Worm (Caenorhabditis elegans) whole organism, dauer: ENCODE results near the gene F16G10.10.

ENCODE experiments used
- unc-62 ChIP-seq: sonication (generic microtip); optimal IDR thresholded peaks from 2 replicates; lab custom pipeline; 2017; ENCODE audit warnings: missing biosample characterization, missing genetic modification reagents, missing genetic modification characterization

Gene F16G10.10

DNA sequence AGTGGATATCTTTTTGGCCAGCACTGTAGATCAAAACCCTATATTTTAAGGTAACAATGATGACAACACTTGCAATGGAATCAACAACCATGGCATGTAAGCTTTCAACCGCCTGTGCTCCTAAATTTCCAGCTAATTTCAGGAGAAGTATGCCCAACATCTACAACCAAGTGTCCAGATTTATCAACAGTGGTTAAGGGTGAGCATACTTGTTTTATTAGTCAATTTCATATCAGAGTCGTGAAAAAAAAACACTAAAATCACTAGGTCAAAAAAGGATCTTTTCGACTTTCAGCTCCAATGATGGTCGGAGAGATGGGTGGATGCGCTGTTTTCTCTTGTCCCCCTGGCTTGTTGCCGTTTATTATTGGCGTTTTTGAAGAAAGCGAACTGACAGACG lies 13.2 kb upstream of the F16G10.10 start, which contains the start of gene F16G10.1:
Gene F16G10.1, plus strand, starts transcription at position 301 of the 400 bp plus-strand sequence.
- no peak for TF ChIP-seq unc-62 (GFP tag; lab: Kevin White, UChicago)

ce11 chrII:2399810-2400209 lies 9.0 kb upstream of the F16G10.10 start:
- TF ChIP-seq unc-62 (GFP tag; lab: Kevin White, UChicago) = no peak

DNA sequence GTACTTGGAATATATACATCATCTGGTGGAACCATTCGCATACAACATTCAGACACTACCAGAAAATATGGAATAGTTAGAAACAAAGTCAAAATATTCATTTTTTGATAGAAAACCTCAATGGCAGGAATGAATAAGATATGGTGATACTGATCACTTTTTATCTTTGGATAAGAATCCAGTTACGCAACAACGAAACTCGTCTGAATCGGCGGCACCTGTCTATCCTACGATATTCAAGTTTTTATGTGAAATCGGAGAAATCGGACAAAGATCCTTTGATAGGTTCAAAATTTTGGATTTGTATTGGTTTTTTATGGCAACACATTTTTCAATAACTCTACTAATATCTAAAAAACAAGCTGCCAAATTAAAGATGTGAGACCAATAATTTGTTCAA lies 8.1 kb upstream of the F16G10.10 start, which contains the start of gene F16G10.14:
Gene F16G10.14, minus strand, starts transcription at position 101 of the 400 bp plus-strand sequence.
- no peak for TF ChIP-seq unc-62 (GFP tag; lab: Kevin White, UChicago)

- no peak for TF ChIP-seq unc-62 (GFP tag; lab: Kevin White, UChicago)
Observed at ce11 chrII:2395864-2396263, 5.1 kb upstream of the F16G10.10 start, which contains the start of gene F16G10.13. Gene F16G10.13 (minus strand): TSS chrII:2395964.

DNA sequence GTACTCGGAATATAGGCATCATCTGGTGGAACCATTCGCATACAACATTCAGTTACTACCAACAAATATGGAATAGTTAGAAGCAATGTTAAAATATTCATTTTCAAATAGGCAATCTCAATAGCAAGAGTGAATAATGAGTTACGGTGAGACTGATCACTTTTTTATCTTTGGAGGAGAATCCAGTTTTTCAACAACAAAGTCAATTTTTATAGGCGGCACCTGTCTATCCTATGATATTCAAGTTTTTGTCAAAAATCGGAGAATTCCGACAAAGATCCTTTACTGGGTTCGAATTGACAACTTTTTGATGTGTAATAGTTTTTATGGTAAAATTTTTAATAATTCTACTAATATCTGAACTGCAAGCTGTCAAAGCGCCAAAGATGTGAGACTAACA lies 3.0 kb upstream of the F16G10.10 start, which contains the start of gene F16G10.11:
Gene F16G10.11, minus strand, starts transcription at position 101 of the 400 bp plus-strand sequence.
- TF ChIP-seq unc-62 (GFP tag; lab: Kevin White, UChicago) = no peak

- TF ChIP-seq unc-62 (GFP tag; lab: Kevin White, UChicago) = no peak
Observed at ce11 chrII:2385495-2385894, 5.3 kb downstream of the F16G10.10 start, which contains the start of gene F16G10.9. Gene F16G10.9 (minus strand): TSS chrII:2385595.

- TF ChIP-seq unc-62 (GFP tag; lab: Kevin White, UChicago) = no peak
Observed at ce11 chrII:2383334-2383733, 7.5 kb downstream of the F16G10.10 start, which contains the start of gene F16G10.8. Gene F16G10.8 (minus strand): TSS chrII:2383434.

DNA sequence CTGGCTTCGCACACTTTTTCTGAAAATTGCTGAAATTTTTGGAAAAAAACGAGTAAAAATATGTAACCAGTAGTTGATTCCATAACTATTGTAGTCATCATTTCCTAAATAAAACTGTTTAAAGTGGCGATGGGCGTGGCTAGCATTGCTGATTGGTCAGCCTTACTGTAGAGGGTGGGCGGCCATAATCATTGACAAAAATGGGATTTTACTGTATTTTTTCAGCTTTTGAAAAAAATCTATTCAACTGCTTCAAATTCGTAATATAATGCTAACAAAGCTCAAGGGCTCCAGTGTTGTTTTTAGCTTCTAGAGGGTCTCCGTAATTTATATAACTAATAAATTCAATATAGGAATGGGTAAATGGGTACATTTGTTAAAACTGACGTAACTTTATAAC lies 10.6 kb downstream of the F16G10.10 start, which contains the start of gene F16G10.7:
Gene F16G10.7, minus strand, starts transcription at position 101 of the 400 bp plus-strand sequence.
- no peak for TF ChIP-seq unc-62 (GFP tag; lab: Kevin White, UChicago)

DNA sequence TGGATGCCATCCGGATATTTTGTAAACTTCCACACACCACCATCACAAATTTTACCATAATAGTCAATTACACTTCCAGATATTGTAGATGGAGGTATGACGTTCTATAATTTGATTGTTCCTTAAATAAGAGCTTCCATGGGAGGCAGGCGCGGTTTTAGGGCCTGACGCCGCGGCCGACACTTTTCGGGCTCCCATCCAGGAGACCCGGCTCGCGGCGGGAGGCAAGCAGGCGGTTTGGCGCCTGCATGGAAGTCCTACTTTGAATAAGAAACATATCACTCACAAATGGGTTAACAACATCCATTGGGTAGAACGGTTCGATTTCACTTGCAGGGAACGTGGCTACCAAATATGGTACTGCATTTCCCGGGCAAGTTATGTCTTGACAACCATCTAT lies 11.1 kb downstream of the F16G10.10 start:
- no peak for TF ChIP-seq unc-62 (GFP tag; lab: Kevin White, UChicago)

- TF ChIP-seq unc-62 (GFP tag; lab: Kevin White, UChicago) = no peak
Observed at ce11 chrII:2378465-2379009, 12.2 kb downstream of the F16G10.10 start.

DNA sequence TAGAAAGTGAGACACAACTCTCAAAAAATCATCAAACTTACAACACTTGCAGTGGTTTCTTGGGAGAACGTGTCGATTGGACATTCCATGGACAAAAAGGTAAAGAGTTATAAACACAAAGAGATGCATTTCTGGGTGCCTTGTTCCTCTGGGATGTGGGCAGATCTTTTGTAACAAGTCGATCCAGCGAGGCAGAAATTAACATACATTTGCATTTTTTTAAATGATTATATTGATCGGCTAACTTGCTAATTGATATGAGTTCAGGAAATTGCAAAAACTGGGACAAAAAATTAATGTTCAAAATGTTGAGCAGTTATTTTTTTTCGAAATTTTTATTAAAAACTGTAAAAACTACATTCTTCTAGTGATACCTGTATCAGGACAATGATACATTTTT lies 13.0 kb downstream of the F16G10.10 start, which contains the start of gene F16G10.6:
Gene F16G10.6, minus strand, starts transcription at position 101 of the 400 bp plus-strand sequence.
- no peak for TF ChIP-seq unc-62 (GFP tag; lab: Kevin White, UChicago)

- TF ChIP-seq unc-62 (GFP tag; lab: Kevin White, UChicago) = no peak
Observed at ce11 chrII:2374973-2375372, 15.8 kb downstream of the F16G10.10 start, which contains the start of gene F16G10.2. Gene F16G10.2 (plus strand): TSS chrII:2375273.

ce11 chrII:2372090-2372489 lies 18.7 kb downstream of the F16G10.10 start, which contains the start of gene F16G10.3:
Gene F16G10.3 (plus strand): TSS chrII:2372390.
- TF ChIP-seq unc-62 (GFP tag; lab: Kevin White, UChicago) = no peak

- TF ChIP-seq unc-62 (GFP tag; lab: Kevin White, UChicago) = no peak
Observed at ce11 chrII:2368956-2369355, 21.8 kb downstream of the F16G10.10 start, which contains the start of gene hpo-25. Gene hpo-25 (plus strand): TSS chrII:2369256.

DNA sequence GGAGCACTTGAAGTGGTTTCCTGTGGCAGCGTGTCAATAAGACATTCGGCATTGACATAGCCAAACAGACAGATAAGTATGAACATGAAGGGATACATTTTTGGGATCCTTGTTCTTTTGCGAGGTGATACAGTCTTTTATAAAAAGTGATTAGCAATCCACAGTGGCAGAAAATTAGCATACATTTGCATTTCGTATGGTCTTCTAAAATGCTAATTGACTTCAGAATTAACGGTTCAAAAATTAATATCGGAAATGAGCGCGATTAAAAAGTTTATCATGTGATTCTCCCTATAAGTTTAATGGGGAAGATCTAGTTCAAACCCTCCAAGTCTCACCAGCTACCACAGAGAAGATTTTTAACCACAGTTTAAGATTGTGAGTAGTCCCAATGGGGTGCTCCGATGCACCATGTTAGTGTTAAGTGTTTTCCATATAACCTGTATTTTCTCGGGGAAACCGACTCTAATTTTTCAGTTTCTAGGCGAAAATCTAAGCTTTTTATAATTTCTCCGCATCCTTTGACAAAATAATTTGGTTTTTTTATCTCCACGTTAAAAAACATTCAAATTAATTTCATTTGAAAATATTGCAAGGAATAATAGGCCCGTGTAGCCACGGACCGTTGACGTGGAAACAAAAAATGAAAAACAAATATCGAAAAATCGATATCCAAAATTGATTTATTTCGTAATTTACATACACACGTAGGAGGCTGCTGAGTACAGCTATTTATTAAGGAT lies 24.0 kb downstream of the F16G10.10 start, which contains the start of the genes F43C11.12 and F16G10.5:
Gene F43C11.12, minus strand, starts transcription at position 101 of the 743 bp plus-strand sequence.
Gene F16G10.5, plus strand, starts transcription at position 693 of the 743 bp plus-strand sequence.
- TF ChIP-seq unc-62 (GFP tag; lab: Kevin White, UChicago) = no peak

DNA sequence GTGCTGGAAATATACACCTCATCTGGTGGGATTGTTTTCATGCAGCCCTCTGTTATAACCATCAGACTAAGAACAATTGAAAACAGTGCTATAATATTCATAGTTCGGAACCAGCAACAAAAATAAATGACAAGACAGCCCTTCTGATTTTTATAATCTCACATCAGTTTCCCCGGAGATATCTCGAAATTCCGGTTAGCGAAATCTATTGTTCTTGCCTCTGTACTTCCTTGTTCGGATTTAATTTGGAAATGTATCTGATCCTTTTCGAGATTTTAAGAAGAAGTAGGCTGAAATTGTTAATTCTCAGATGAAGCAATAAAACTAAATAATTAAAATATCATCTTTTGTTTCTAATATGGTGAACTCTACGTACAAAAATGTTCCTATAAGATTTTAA lies 27.1 kb downstream of the F16G10.10 start, which contains the start of gene F43C11.11:
Gene F43C11.11, minus strand, starts transcription at position 101 of the 400 bp plus-strand sequence.
- no peak for TF ChIP-seq unc-62 (GFP tag; lab: Kevin White, UChicago)
